Fruit fly (Drosophila melanogaster): ENCODE measurements around the gene CG32640.
A peak's percentile ranks its signal among the peaks of the same experiment; 100 is the strongest.

Gene CG32640

DNA sequence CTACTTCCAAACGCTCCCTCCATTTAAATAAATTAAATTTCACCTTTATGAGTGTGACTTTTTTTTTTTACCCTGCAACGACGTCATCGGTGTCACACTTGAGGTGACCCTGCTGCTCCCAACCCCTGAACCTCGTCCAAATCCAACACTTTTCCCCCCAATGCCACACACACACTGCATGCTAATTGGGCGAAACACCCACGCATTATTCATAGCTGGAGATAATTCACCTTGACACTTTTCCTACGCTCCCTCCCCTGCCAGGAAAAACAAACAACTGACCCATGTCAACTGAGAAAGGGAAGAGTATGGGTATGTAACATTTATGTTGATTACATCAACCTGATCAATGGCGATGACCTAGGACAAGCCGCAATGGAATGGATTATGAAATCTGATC is 41.5 kb downstream of the CG32640 start:
- TF ChIP-seq CG32264 (GFP tag; optimal IDR thresholded peaks at IDR 0.05) (no peak), rgr (GFP tag; optimal IDR thresholded peaks at IDR 0.05) (no peak), Myc (optimal IDR thresholded peaks at IDR 0.05) (no peak), Jra (GFP tag; optimal IDR thresholded peaks at IDR 0.05) (no peak), dsf (GFP tag; optimal IDR thresholded peaks at IDR 0.05; ENCODE audit: borderline replicate concordance) (no peak), h (GFP tag; optimal IDR thresholded peaks at IDR 0.05) (no peak), Mio (GFP tag; optimal IDR thresholded peaks at IDR 0.05) (no peak), usp (GFP tag; optimal IDR thresholded peaks at IDR 0.05) (no peak), dl (GFP tag; optimal IDR thresholded peaks at IDR 0.05; ENCODE audit: insufficient read depth in 1 of 2, partially characterized antibody in 2 of 2) (no peak), Abd-B (GFP tag; optimal IDR thresholded peaks at IDR 0.05) (no peak), Dfd (GFP tag; optimal IDR thresholded peaks at IDR 0.05) (no peak), Hr83 (GFP tag; optimal IDR thresholded peaks at IDR 0.05; ENCODE audit: poor library complexity, severe bottlenecking) (no peak), Vsx2 (GFP tag; optimal IDR thresholded peaks at IDR 0.05; ENCODE audit: partially characterized antibody) (no peak), brk (GFP tag; optimal IDR thresholded peaks at IDR 0.05) (no peak), fru (GFP tag; optimal IDR thresholded peaks at IDR 0.05) (no peak), jim (GFP tag; optimal IDR thresholded peaks at IDR 0.05) (no peak), pan (optimal IDR thresholded peaks at IDR 0.05) (no peak), woc (GFP tag; optimal IDR thresholded peaks at IDR 0.05) (no peak), Hr78 (GFP tag; optimal IDR thresholded peaks at IDR 0.05) (no peak)

DNA sequence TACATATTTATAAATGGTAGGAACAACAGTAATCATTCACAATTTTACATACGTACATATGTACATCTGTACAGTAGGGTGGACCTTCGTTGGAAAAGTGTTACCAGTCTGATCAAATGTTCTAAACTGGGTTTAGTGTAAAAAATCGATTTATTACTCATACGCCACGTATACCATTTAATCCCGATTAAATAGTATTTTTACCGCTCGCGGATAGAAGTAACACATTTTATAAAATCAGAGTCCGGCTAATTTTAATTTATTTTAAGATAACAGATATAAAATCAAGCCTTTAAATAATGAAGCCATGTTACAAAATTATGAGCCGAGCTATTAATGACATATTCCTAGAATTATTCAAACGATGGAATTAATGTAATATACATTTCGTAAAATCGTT is 42.6 kb downstream of the CG32640 start:
- TF ChIP-seq OdsH (GFP tag; optimal IDR thresholded peaks at IDR 0.05) (no peak), Mio (GFP tag; optimal IDR thresholded peaks at IDR 0.05) (no peak), N (GFP tag; optimal IDR thresholded peaks at IDR 0.05) (no peak), tai (GFP tag; optimal IDR thresholded peaks at IDR 0.05) (no peak), HLH106 (tag; optimal IDR thresholded peaks at IDR 0.05) (peak; percentile 28), fru (GFP tag; optimal IDR thresholded peaks at IDR 0.05) (no peak), Dfd (GFP tag; optimal IDR thresholded peaks at IDR 0.05) (no peak), Abd-B (GFP tag; optimal IDR thresholded peaks at IDR 0.05) (no peak), Rel (GFP tag; optimal IDR thresholded peaks at IDR 0.05) (no peak), Rel (tag; optimal IDR thresholded peaks at IDR 0.05) (no peak), GATAd (GFP tag; optimal IDR thresholded peaks at IDR 0.05) (no peak), ey (GFP tag; optimal IDR thresholded peaks at IDR 0.05) (no peak), sage (GFP tag; optimal IDR thresholded peaks at IDR 0.05) (no peak), lola (GFP tag; optimal IDR thresholded peaks at IDR 0.05) (no peak), CG9705 (GFP tag; optimal IDR thresholded peaks at IDR 0.05) (no peak), foxo (GFP tag; optimal IDR thresholded peaks at IDR 0.05) (peak in 1 of 2 experiments; percentile 9), Vsx2 (GFP tag; optimal IDR thresholded peaks at IDR 0.05; ENCODE audit: partially characterized antibody) (no peak), CG32264 (GFP tag; optimal IDR thresholded peaks at IDR 0.05) (no peak), brk (GFP tag; optimal IDR thresholded peaks at IDR 0.05) (no peak), h (GFP tag; optimal IDR thresholded peaks at IDR 0.05) (no peak), usp (GFP tag; optimal IDR thresholded peaks at IDR 0.05) (no peak), Sp1 (GFP tag; optimal IDR thresholded peaks at IDR 0.05) (peak; percentile 17), woc (GFP tag; optimal IDR thresholded peaks at IDR 0.05) (no peak)

DNA sequence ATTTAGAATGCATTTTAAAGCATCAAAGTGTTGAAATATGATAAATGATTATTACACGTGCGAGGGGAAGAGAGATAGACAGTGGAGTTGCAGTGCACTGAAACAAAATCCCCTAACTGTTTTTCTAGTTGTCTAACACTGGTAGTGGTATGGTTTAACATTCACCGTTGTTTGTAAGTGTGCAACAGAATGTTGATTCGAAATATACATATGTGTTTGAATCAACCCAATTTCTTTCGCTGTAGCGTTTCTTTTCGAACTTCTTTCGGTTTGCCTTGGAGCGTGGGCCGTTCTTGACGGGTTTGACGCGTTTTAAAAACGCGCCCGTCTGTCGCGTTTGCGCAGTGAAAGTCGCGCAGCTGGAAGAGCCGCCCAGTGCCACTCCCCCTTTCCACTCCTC is 43.5 kb downstream of the CG32640 start:
- no peak for TF ChIP-seq sv (GFP tag; optimal IDR thresholded peaks at IDR 0.05)
- TF ChIP-seq Rel (GFP tag; optimal IDR thresholded peaks at IDR 0.05), result no peak
- no peak for TF ChIP-seq Rel (tag; optimal IDR thresholded peaks at IDR 0.05)
- peak; percentile 14 for TF ChIP-seq Hnf4 (GFP tag; optimal IDR thresholded peaks at IDR 0.05)
- TF ChIP-seq jim (GFP tag; optimal IDR thresholded peaks at IDR 0.05), result no peak
- peak; percentile 59 for TF ChIP-seq fru (GFP tag; optimal IDR thresholded peaks at IDR 0.05)
- peak; percentile 22 for TF ChIP-seq woc (GFP tag; optimal IDR thresholded peaks at IDR 0.05)
- TF ChIP-seq tai (GFP tag; optimal IDR thresholded peaks at IDR 0.05), result no peak
- peak; percentile 53 for TF ChIP-seq h (GFP tag; optimal IDR thresholded peaks at IDR 0.05)
- TF ChIP-seq Dif (GFP tag; optimal IDR thresholded peaks at IDR 0.05; ENCODE audit: partially characterized antibody), result no peak
- no peak for TF ChIP-seq pan (optimal IDR thresholded peaks at IDR 0.05)
- TF ChIP-seq dl (GFP tag; optimal IDR thresholded peaks at IDR 0.05; ENCODE audit: insufficient read depth in 1 of 2, partially characterized antibody in 2 of 2), result no peak
- no peak for TF ChIP-seq CrebA (GFP tag; optimal IDR thresholded peaks at IDR 0.05; ENCODE audit: borderline replicate concordance)
- no peak for TF ChIP-seq Jra (GFP tag; optimal IDR thresholded peaks at IDR 0.05)
- no peak for TF ChIP-seq Hr78 (GFP tag; optimal IDR thresholded peaks at IDR 0.05)
- TF ChIP-seq CG32264 (GFP tag; optimal IDR thresholded peaks at IDR 0.05), result no peak
- no peak for TF ChIP-seq usp (GFP tag; optimal IDR thresholded peaks at IDR 0.05)
- TF ChIP-seq GATAd (GFP tag; optimal IDR thresholded peaks at IDR 0.05), result no peak
- TF ChIP-seq br (GFP tag; optimal IDR thresholded peaks at IDR 0.05), result no peak
- no peak for TF ChIP-seq sage (GFP tag; optimal IDR thresholded peaks at IDR 0.05)
- TF ChIP-seq Mio (GFP tag; optimal IDR thresholded peaks at IDR 0.05), result no peak
- peak in 1 of 2 experiments; percentile 41 for TF ChIP-seq foxo (GFP tag; optimal IDR thresholded peaks at IDR 0.05)
- no peak for TF ChIP-seq Vsx2 (GFP tag; optimal IDR thresholded peaks at IDR 0.05; ENCODE audit: partially characterized antibody)
- TF ChIP-seq Dfd (GFP tag; optimal IDR thresholded peaks at IDR 0.05), result no peak
- TF ChIP-seq brk (GFP tag; optimal IDR thresholded peaks at IDR 0.05), result no peak
- no peak for TF ChIP-seq N (GFP tag; optimal IDR thresholded peaks at IDR 0.05)
- no peak for TF ChIP-seq dsf (GFP tag; optimal IDR thresholded peaks at IDR 0.05; ENCODE audit: borderline replicate concordance)
- TF ChIP-seq Sp1 (GFP tag; optimal IDR thresholded peaks at IDR 0.05), result peak; percentile 1
- TF ChIP-seq ey (GFP tag; optimal IDR thresholded peaks at IDR 0.05), result peak; percentile 39
- TF ChIP-seq Abd-B (GFP tag; optimal IDR thresholded peaks at IDR 0.05), result no peak
- no peak for TF ChIP-seq CG9705 (GFP tag; optimal IDR thresholded peaks at IDR 0.05)
- TF ChIP-seq OdsH (GFP tag; optimal IDR thresholded peaks at IDR 0.05), result no peak
- TF ChIP-seq dmrt93B (GFP tag; optimal IDR thresholded peaks at IDR 0.05), result no peak
- TF ChIP-seq lola (GFP tag; optimal IDR thresholded peaks at IDR 0.05), result no peak
- peak; percentile 26 for TF ChIP-seq psq (GFP tag; optimal IDR thresholded peaks at IDR 0.05)
- peak; percentile 36 for TF ChIP-seq HLH106 (tag; optimal IDR thresholded peaks at IDR 0.05)
- TF ChIP-seq Myc (optimal IDR thresholded peaks at IDR 0.05), result no peak
- no peak for TF ChIP-seq Hr83 (GFP tag; optimal IDR thresholded peaks at IDR 0.05; ENCODE audit: poor library complexity, severe bottlenecking)
- peak; percentile 20 for TF ChIP-seq rgr (GFP tag; optimal IDR thresholded peaks at IDR 0.05)
